Fruit fly (Drosophila melanogaster) whole organism, embryonic: ENCODE measurements around the gene CG8117.

Source experiments
- ATbp ChIP-seq: fragments of 200-800 bp; sonication (Bioruptor generic); optimal IDR thresholded peaks from 2 replicates; lab custom pipeline; 2017; ENCODE audit warnings: missing biosample characterization, mild to moderate bottlenecking, missing genetic modification characterization, missing genetic modification reagents
- Bgb ChIP-seq: fragments of 200-800 bp; sonication (Bioruptor generic); IDR thresholded peaks from 2 replicates; pipeline ENCODE4 v1.3.6; 2022; ENCODE audit warnings: missing biosample characterization, missing genetic modification characterization; ENCODE audit not compliant: partially characterized antibody
- Bteb2 ChIP-seq: fragments of 200-800 bp; sonication (Bioruptor generic); optimal IDR thresholded peaks from 2 replicates; lab custom pipeline; 2016; ENCODE audit warnings: missing biosample characterization, missing genetic modification characterization
- CG10654 ChIP-seq: fragments of 200-800 bp; sonication (Bioruptor generic); optimal IDR thresholded peaks from 2 replicates; lab custom pipeline; 2016; ENCODE audit warnings: missing biosample characterization, missing genetic modification characterization
- CG11504 ChIP-seq: fragments of 200-800 bp; sonication (Bioruptor generic); optimal IDR thresholded peaks from 3 replicates; lab custom pipeline; 2019; ENCODE audit warnings: missing biosample characterization, mild to moderate bottlenecking, missing genetic modification characterization, moderate library complexity
- CG11695 ChIP-seq: fragments of 200-800 bp; sonication (Bioruptor generic); IDR thresholded peaks from 3 replicates; pipeline ENCODE4 v1.3.6; 2022; ENCODE audit warnings: missing biosample characterization, missing genetic modification characterization
- CG13287 ChIP-seq: fragments of 200-800 bp; sonication (Bioruptor generic); IDR thresholded peaks from 2 replicates; pipeline ENCODE4 v1.3.6; 2022; ENCODE audit warnings: missing biosample characterization, missing genetic modification characterization; ENCODE audit not compliant: partially characterized antibody
- CG16779 ChIP-seq: fragments of 200-800 bp; sonication (Bioruptor generic); IDR thresholded peaks from 2 replicates; pipeline ENCODE4 v1.3.6; 2022; ENCODE audit warnings: missing biosample characterization, missing genetic modification characterization
- CG16813 ChIP-seq: fragments of 200-800 bp; sonication (Bioruptor generic); IDR thresholded peaks from 3 replicates; pipeline ENCODE4 v1.3.6; 2022; ENCODE audit warnings: missing biosample characterization, missing genetic modification characterization; ENCODE audit not compliant: partially characterized antibody
- CG18262 ChIP-seq: fragments of 200-800 bp; optimal IDR thresholded peaks from 3 replicates; lab custom pipeline; 2019; ENCODE audit warnings: missing biosample characterization, mild to moderate bottlenecking, missing genetic modification characterization, moderate library complexity
- CG1832 ChIP-seq: fragments of 200-800 bp; sonication (Bioruptor generic); optimal IDR thresholded peaks from 2 replicates; lab custom pipeline; 2017; ENCODE audit warnings: missing biosample characterization, mild to moderate bottlenecking, missing genetic modification characterization, inconsistent platforms
- CG18476 ChIP-seq: fragments of 200-800 bp; sonication (Bioruptor generic); optimal IDR thresholded peaks from 2 replicates; lab custom pipeline; 2016; ENCODE audit warnings: missing biosample characterization, mild to moderate bottlenecking, missing genetic modification characterization
- CG30020 ChIP-seq: fragments of 200-800 bp; optimal IDR thresholded peaks from 2 replicates; lab custom pipeline; 2019; ENCODE audit warnings: missing biosample characterization, mild to moderate bottlenecking, missing genetic modification characterization, moderate library complexity
- CG31441 ChIP-seq: fragments of 200-800 bp; sonication (Bioruptor generic); IDR thresholded peaks from 2 replicates; pipeline ENCODE4 v1.3.6; 2022; ENCODE audit warnings: missing biosample characterization, missing genetic modification characterization
- CG32532 ChIP-seq: fragments of 200-800 bp; sonication (Bioruptor generic); IDR thresholded peaks from 2 replicates; pipeline ENCODE4 v1.3.6; 2022; ENCODE audit warnings: missing biosample characterization, missing genetic modification characterization
- CG32767 ChIP-seq: fragments of 200-800 bp; sonication (Bioruptor generic); IDR thresholded peaks from 2 replicates; pipeline ENCODE4 v1.3.6; 2022; ENCODE audit warnings: missing biosample characterization, missing genetic modification characterization
- CG3407 ChIP-seq: fragments of 200-800 bp; sonication (Bioruptor generic); optimal IDR thresholded peaks from 2 replicates; lab custom pipeline; 2018; ENCODE audit warnings: missing biosample characterization, mild to moderate bottlenecking, missing genetic modification characterization
- CG4424 ChIP-seq: fragments of 200-800 bp; sonication (Bioruptor generic); optimal IDR thresholded peaks from 3 replicates; lab custom pipeline; 2016; ENCODE audit warnings: missing biosample characterization, missing genetic modification characterization
- CG7271 ChIP-seq: fragments of 200-800 bp; sonication (Bioruptor generic); optimal IDR thresholded peaks from 2 replicates; lab custom pipeline; 2018; ENCODE audit warnings: missing biosample characterization, mild to moderate bottlenecking, missing genetic modification characterization, moderate library complexity
- CG8924 ChIP-seq: fragments of 200-800 bp; optimal IDR thresholded peaks from 3 replicates; lab custom pipeline; 2019; ENCODE audit warnings: missing biosample characterization, mild to moderate bottlenecking, missing genetic modification characterization, moderate library complexity
- Dip2 ChIP-seq: fragments of 200-800 bp; sonication (Bioruptor generic); IDR thresholded peaks from 2 replicates; pipeline ENCODE4 v1.3.6; 2022; ENCODE audit warnings: missing biosample characterization, missing genetic modification characterization
- Elba2 ChIP-seq: fragments of 200-800 bp; sonication (Bioruptor generic); optimal IDR thresholded peaks from 3 replicates; lab custom pipeline; 2016; ENCODE audit warnings: missing biosample characterization, missing genetic modification characterization
- Ets65A ChIP-seq: fragments of 200-800 bp; sonication (Bioruptor generic); peaks from one replicate; lab custom pipeline; 2016; ENCODE audit warnings: missing biosample characterization, missing genetic modification characterization
- Gug ChIP-seq: fragments of 200-800 bp; sonication (Bioruptor generic); IDR thresholded peaks from 4 replicates; pipeline ENCODE4 v1.3.6; 2022; ENCODE audit warnings: missing biosample characterization, missing genetic modification characterization
- H15 ChIP-seq: fragments of 200-800 bp; sonication (Bioruptor generic); IDR thresholded peaks from 3 replicates; pipeline ENCODE4 v1.3.6; 2022; ENCODE audit warnings: missing biosample characterization, missing genetic modification characterization
- Jarid2 ChIP-seq: fragments of 200-800 bp; sonication (Bioruptor generic); optimal IDR thresholded peaks from 3 replicates; lab custom pipeline; 2017; ENCODE audit warnings: mild to moderate bottlenecking, missing biosample characterization, missing genetic modification reagents, missing genetic modification characterization
- Meics ChIP-seq: fragments of 200-800 bp; sonication (Bioruptor generic); optimal IDR thresholded peaks from 2 replicates; lab custom pipeline; 2017; ENCODE audit warnings: missing biosample characterization, mild to moderate bottlenecking, missing genetic modification characterization
- NFAT ChIP-seq: fragments of 200-800 bp; sonication (Bioruptor generic); IDR thresholded peaks from 2 replicates; pipeline ENCODE4 v1.3.6; 2022; ENCODE audit warnings: missing biosample characterization, missing genetic modification characterization
- Vsx1 ChIP-seq: fragments of 200-800 bp; sonication (Bioruptor generic); optimal IDR thresholded peaks from 2 replicates; lab custom pipeline; 2017; ENCODE audit warnings: missing biosample characterization, mild to moderate bottlenecking, missing genetic modification characterization, missing genetic modification reagents
- ab ChIP-seq: fragments of 200-800 bp; sonication (Bioruptor generic); optimal IDR thresholded peaks from 2 replicates; lab custom pipeline; 2016; ENCODE audit warnings: missing biosample characterization, missing genetic modification characterization
- ac ChIP-seq: fragments of 200-800 bp; sonication (Bioruptor generic); optimal IDR thresholded peaks from 3 replicates; lab custom pipeline; 2017; ENCODE audit warnings: missing biosample characterization, mild to moderate bottlenecking, missing genetic modification characterization
- bbx ChIP-seq: fragments of 200-800 bp; sonication (Bioruptor generic); IDR thresholded peaks from 2 replicates; pipeline ENCODE4 v1.3.6; 2022; ENCODE audit warnings: missing biosample characterization, missing genetic modification characterization; ENCODE audit not compliant: partially characterized antibody
- bsh ChIP-seq, 2 experiments: fragments of 200-800 bp; sonication (Bioruptor generic); optimal IDR thresholded peaks; 2 replicates each; lab custom pipeline; 2017 to 2018; ENCODE audit warnings: mild to moderate bottlenecking in 2 of 2, missing biosample characterization in 2 of 2, missing genetic modification characterization in 2 of 2, moderate library complexity in 1 of 2
- croc ChIP-seq: fragments of 200-800 bp; sonication (Bioruptor generic); conservative IDR thresholded peaks from 3 replicates; pipeline ENCODE4 v1.3.6; 2022; ENCODE audit warnings: missing biosample characterization, missing genetic modification characterization
- dysf ChIP-seq: fragments of 200-800 bp; sonication (Bioruptor generic); IDR thresholded peaks from 3 replicates; pipeline ENCODE4 v1.3.6; 2022; ENCODE audit warnings: missing biosample characterization, missing genetic modification characterization
- eve ChIP-seq, 2 experiments: fragments of >200 bp; optimal IDR thresholded peaks; 2 replicates each; lab custom pipeline; 2017; ENCODE audit warnings: missing biosample characterization in 2 of 2, missing genetic modification characterization in 2 of 2
- ewg ChIP-seq: fragments of 200-800 bp; sonication (Bioruptor generic); optimal IDR thresholded peaks from 3 replicates; lab custom pipeline; 2017; ENCODE audit warnings: mild to moderate bottlenecking, missing biosample characterization, missing genetic modification reagents, missing genetic modification characterization
- grau ChIP-seq: fragments of 200-800 bp; optimal IDR thresholded peaks from 3 replicates; lab custom pipeline; 2019; ENCODE audit warnings: missing biosample characterization, mild to moderate bottlenecking, missing genetic modification characterization, moderate library complexity
- ind ChIP-seq: fragments of 200-800 bp; sonication (Bioruptor generic); optimal IDR thresholded peaks from 3 replicates; lab custom pipeline; 2016; ENCODE audit warnings: missing biosample characterization, missing genetic modification characterization
- lilli ChIP-seq: fragments of 200-800 bp; sonication (Bioruptor generic); optimal IDR thresholded peaks from 3 replicates; lab custom pipeline; 2016; ENCODE audit warnings: missing biosample characterization, missing genetic modification characterization
- mld ChIP-seq: fragments of 200-800 bp; sonication (Bioruptor generic); IDR thresholded peaks from 3 replicates; pipeline ENCODE4 v1.3.6; 2022; ENCODE audit warnings: missing biosample characterization, missing genetic modification characterization; ENCODE audit not compliant: partially characterized antibody
- p53 ChIP-seq: fragments of 200-800 bp; sonication (Bioruptor generic); optimal IDR thresholded peaks from 2 replicates; lab custom pipeline; 2016; ENCODE audit warnings: missing biosample characterization, missing genetic modification characterization
- row ChIP-seq: fragments of 200-800 bp; sonication (Bioruptor generic); IDR thresholded peaks from 3 replicates; pipeline ENCODE4 v1.3.6; 2022; ENCODE audit warnings: missing biosample characterization, missing genetic modification characterization
- sima ChIP-seq: fragments of 200-800 bp; sonication (Bioruptor generic); optimal IDR thresholded peaks from 2 replicates; lab custom pipeline; 2016; ENCODE audit warnings: missing biosample characterization, missing genetic modification characterization
- sisA ChIP-seq: fragments of 200-800 bp; sonication (Bioruptor generic); IDR thresholded peaks from 2 replicates; pipeline ENCODE4 v1.3.6; 2022; ENCODE audit warnings: missing biosample characterization, missing genetic modification characterization
- stwl ChIP-seq: fragments of 200-800 bp; sonication (Bioruptor generic); optimal IDR thresholded peaks from 3 replicates; lab custom pipeline; 2018; ENCODE audit warnings: missing biosample characterization, mild to moderate bottlenecking, missing genetic modification characterization, moderate library complexity
- unpg ChIP-seq: fragments of 200-800 bp; sonication (Bioruptor generic); optimal IDR thresholded peaks from 3 replicates; lab custom pipeline; 2018; ENCODE audit warnings: missing biosample characterization, mild to moderate bottlenecking, missing genetic modification characterization, moderate library complexity
- wor ChIP-seq: fragments of 200-800 bp; sonication (Bioruptor generic); IDR thresholded peaks from 2 replicates; pipeline ENCODE4 v1.3.6; 2022; ENCODE audit warnings: missing biosample characterization, missing genetic modification characterization
- z ChIP-seq: fragments of 200-800 bp; sonication (Bioruptor generic); IDR thresholded peaks from 3 replicates; pipeline ENCODE4 v1.3.6; 2022; ENCODE audit warnings: missing biosample characterization, missing genetic modification characterization

CG8117 gene

dm6 chrX:15671026-15671563 lies 27.1 kb downstream of the CG8117 start, which contains the start of gene CG15646 (continued):
- TF ChIP-seq wor (0 out of 2 replicates have a peak, but pooled peaks have one; percentile 13), CG7271 (tag; lab: Kevin White, UChicago) (peak; percentile 76), CG13287 (GFP tag; lab: Robert Waterston, UW) (no peak), Vsx1 (GFP tag; lab: Kevin White, UChicago) (peak; percentile 35), CG4424 (GFP tag; lab: Kevin White, UChicago) (peak; percentile 78), bsh (GFP tag; optimal IDR thresholded peaks at IDR 0.05; lab: Kevin White, UChicago) (peak in 1 of 2 experiments; percentile 84), ac (peak; percentile 80), mld (GFP tag; lab: Robert Waterston, UW) (peak; percentile 53; the same call in 1 of the 3 replicates), z (GFP tag; lab: Robert Waterston, UW) (no peak), ind (GFP tag; lab: Kevin White, UChicago) (peak; percentile 32), CG31441 (GFP tag; lab: Robert Waterston, UW) (peak; percentile 84), stwl (peak; percentile 31), Ets65A (GFP tag; lab: Kevin White, UChicago) (no peak), ewg (peak; percentile 47), Gug (GFP tag; lab: Robert Waterston, UW) (0 out of 4 replicates have a peak, but pooled peaks have one; percentile 15), unpg (peak; percentile 80), CG32532 (GFP tag; lab: Robert Waterston, UW) (0 out of 2 replicates have a peak, but pooled peaks have one; percentile 25), Bteb2 (GFP tag; lab: Kevin White, UChicago) (no peak), NFAT (GFP tag; lab: Robert Waterston, UW) (0 out of 2 replicates have a peak, but pooled peaks have one; percentile 6), CG1832 (GFP tag; lab: Kevin White, UChicago) (no peak), CG18262 (tag; lab: Kevin White, UChicago) (peak; percentile 95), dysf (peak; percentile 63; the same call in 2 of the 3 replicates), CG16813 (no peak; the same call in 2 of the 3 replicates), CG10654 (GFP tag; lab: Kevin White, UChicago) (peak; percentile 65), croc (GFP tag; lab: Robert Waterston, UW) (peak; percentile 75), CG32767 (0 out of 2 replicates have a peak, but pooled peaks have one; percentile 28), CG8924 (tag; lab: Kevin White, UChicago) (peak; percentile 88), Jarid2 (GFP tag; lab: Kevin White, UChicago) (peak; percentile 25), lilli (GFP tag; lab: Kevin White, UChicago) (peak; percentile 29), ab (GFP tag; lab: Kevin White, UChicago) (no peak), row (peak; percentile 74), Bgb (peak; percentile 39; the same call in 1 of the 2 replicates), sima (GFP tag; lab: Kevin White, UChicago) (no peak), CG3407 (GFP tag; lab: Kevin White, UChicago) (peak; percentile 60), Elba2 (GFP tag; lab: Kevin White, UChicago) (peak; percentile 21), eve (GFP tag; optimal IDR thresholded peaks at IDR 0.05; lab: Kevin White, UChicago) (peak in 1 of 2 experiments; percentile 61), CG11504 (peak; percentile 83), ATbp (GFP tag; lab: Kevin White, UChicago) (peak; percentile 56), CG18476 (GFP tag; lab: Kevin White, UChicago) (peak; percentile 98), H15 (GFP tag; lab: Robert Waterston, UW) (no peak), p53 (GFP tag; lab: Kevin White, UChicago) (no peak), CG11695 (peak; percentile 62; the same call in 1 of the 3 replicates), CG16779 (GFP tag; lab: Robert Waterston, UW) (no peak), Meics (GFP tag; lab: Kevin White, UChicago) (peak; percentile 37), grau (tag; lab: Kevin White, UChicago) (peak; percentile 79), bbx (GFP tag; lab: Robert Waterston, UW) (peak; percentile 71), Dip2 (GFP tag; lab: Robert Waterston, UW) (no peak), sisA (GFP tag; lab: Robert Waterston, UW) (peak; percentile 46), CG30020 (peak; percentile 47)
